Fruit fly (Drosophila melanogaster) whole organism, larva: ENCODE measurements around the gene Epg5.

Experiments used
- noc ChIP-seq: fragments of 200-800 bp; sonication (Bioruptor generic); optimal IDR thresholded peaks from 3 replicates; lab custom pipeline; 2019; ENCODE audit warnings: missing biosample characterization, mild to moderate bottlenecking, missing genetic modification characterization, moderate library complexity

The Epg5 gene

dm6 chr3R:18742358-18743269 is 16.1 kb downstream of the Epg5 start:
- TF ChIP-seq noc (tag; lab: Kevin White, UChicago): no peak

dm6 chr3R:18741844-18742187 is 16.9 kb downstream of the Epg5 start:
- TF ChIP-seq noc (tag; lab: Kevin White, UChicago): no peak

dm6 chr3R:18741027-18741843 is 17.4 kb downstream of the Epg5 start:
- peak; percentile 99 for TF ChIP-seq noc (tag; lab: Kevin White, UChicago)

dm6 chr3R:18739978-18740954 is 18.4 kb downstream of the Epg5 start:
- peak; percentile 63 for TF ChIP-seq noc (tag; lab: Kevin White, UChicago)

- no peak for TF ChIP-seq noc (tag; lab: Kevin White, UChicago)
Measured at dm6 chr3R:18739435-18739977, 19.2 kb downstream of the Epg5 start.

- no peak for TF ChIP-seq noc (tag; lab: Kevin White, UChicago)
Measured at dm6 chr3R:18738705-18739434, 19.8 kb downstream of the Epg5 start.

- no peak for TF ChIP-seq noc (tag; lab: Kevin White, UChicago)
Measured at dm6 chr3R:18738086-18738485, 20.6 kb downstream of the Epg5 start.

- no peak for TF ChIP-seq noc (tag; lab: Kevin White, UChicago)
Measured at dm6 chr3R:18733580-18733979, 25.1 kb downstream of the Epg5 start.

dm6 chr3R:18732381-18732780 is 26.3 kb downstream of the Epg5 start, which contains the start of gene CG14302:
TSS of gene CG14302 (plus strand) at chr3R:18732681.
- TF ChIP-seq noc (tag; lab: Kevin White, UChicago): no peak

- TF ChIP-seq noc (tag; lab: Kevin White, UChicago): no peak
Measured at dm6 chr3R:18731241-18731640, 27.4 kb downstream of the Epg5 start.

dm6 chr3R:18728368-18728767 is 30.3 kb downstream of the Epg5 start, which contains the start of gene CG7715:
TSS of gene CG7715 (minus strand) at chr3R:18728468.
- TF ChIP-seq noc (tag; lab: Kevin White, UChicago): no peak

dm6 chr3R:18726334-18726733 is 32.3 kb downstream of the Epg5 start, which contains the start of gene CG7714:
TSS of gene CG7714 (minus strand) at chr3R:18726434.
- no peak for TF ChIP-seq noc (tag; lab: Kevin White, UChicago)

- TF ChIP-seq noc (tag; lab: Kevin White, UChicago): no peak
Measured at dm6 chr3R:18722490-18722889, 36.2 kb downstream of the Epg5 start, which contains the start of gene CG34283. TSS of gene CG34283 (minus strand) at chr3R:18722590.

- TF ChIP-seq noc (tag; lab: Kevin White, UChicago): no peak
Measured at dm6 chr3R:18721368-18721767, 37.3 kb downstream of the Epg5 start.
